Fruit fly (Drosophila melanogaster): ENCODE data around the gene Gyc76C.

The Gyc76C gene

DNA sequence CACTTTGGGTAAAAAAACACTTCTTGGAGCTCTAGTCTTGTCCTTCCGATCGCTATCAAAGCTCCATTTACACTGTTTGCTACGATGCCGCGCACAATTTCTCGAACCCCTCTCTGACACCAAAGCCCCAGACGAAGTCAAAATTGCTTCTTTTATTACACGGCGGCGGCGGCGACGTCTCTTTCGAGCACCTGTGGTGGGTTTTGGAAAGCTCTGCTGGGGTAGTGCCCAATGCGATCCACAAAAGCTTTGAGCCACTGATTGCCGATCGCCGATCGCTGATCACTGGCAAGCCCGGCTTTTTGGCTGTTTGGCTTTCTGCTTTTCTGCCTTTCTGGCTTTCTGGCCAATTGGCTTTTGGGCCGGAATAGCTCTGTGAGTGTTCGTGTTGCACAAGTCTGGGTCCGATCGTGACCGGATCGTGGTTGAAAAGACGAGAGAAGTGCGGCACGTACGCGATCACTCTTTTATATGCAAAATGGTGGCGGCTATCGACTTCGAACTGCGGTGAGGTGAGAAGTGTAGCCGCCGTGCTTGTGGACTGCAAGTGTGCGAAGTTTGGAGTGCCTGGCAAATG, 85.7 kb downstream of the Gyc76C start, which contains the start of gene serp:
TSS of gene serp (minus strand) at position 446 of the 577 bp plus-strand sequence.
- 0 out of 3 replicates have a peak, but pooled peaks have one; percentile 60 for TF ChIP-seq CG4496 (GFP tag; IDR thresholded peaks at IDR 0.05)
- no peak for TF ChIP-seq Ets98B (GFP tag; IDR thresholded peaks at IDR 0.05)
- TF ChIP-seq EcR (GFP tag; optimal IDR thresholded peaks at IDR 0.05), result no peak

DNA sequence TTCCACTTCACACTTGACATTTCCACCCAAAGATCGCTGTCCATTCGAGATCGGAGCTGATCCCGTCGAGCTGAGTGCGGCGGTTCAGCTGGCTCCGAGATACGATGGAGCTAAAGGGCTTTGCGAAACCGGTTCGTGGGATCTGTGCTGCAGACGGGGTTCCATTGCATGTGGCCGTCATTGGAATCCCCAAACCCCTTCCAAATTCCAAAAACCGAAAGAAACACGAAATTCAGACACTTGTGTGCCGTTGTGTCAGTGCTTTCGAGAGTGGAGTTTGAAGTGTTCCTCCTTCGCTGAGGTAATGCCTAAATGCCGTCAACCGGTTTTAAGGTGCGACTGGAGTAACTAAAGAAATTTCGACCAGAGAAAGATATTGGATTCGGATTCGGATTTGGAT, 88.5 kb downstream of the Gyc76C start:
- no peak for TF ChIP-seq CG15710 (tag; optimal IDR thresholded peaks at IDR 0.05)
- TF ChIP-seq Snoo (tag; optimal IDR thresholded peaks at IDR 0.05), result no peak
- no peak for TF ChIP-seq CG8159 (tag; optimal IDR thresholded peaks at IDR 0.05)
- TF ChIP-seq CG14655 (GFP tag; optimal IDR thresholded peaks at IDR 0.05), result no peak
- no peak for TF ChIP-seq CG13204 (GFP tag; optimal IDR thresholded peaks at IDR 0.05)
- no peak for TF ChIP-seq CG10348 (GFP tag; IDR thresholded peaks at IDR 0.05)
- TF ChIP-seq fd96Ca (GFP tag; IDR thresholded peaks at IDR 0.05), result no peak
- TF ChIP-seq Ets98B (GFP tag; IDR thresholded peaks at IDR 0.05), result no peak
- TF ChIP-seq CG12605 (GFP tag; IDR thresholded peaks at IDR 0.05), result no peak
- no peak for TF ChIP-seq Pif1B (GFP tag; optimal IDR thresholded peaks at IDR 0.05)

DNA sequence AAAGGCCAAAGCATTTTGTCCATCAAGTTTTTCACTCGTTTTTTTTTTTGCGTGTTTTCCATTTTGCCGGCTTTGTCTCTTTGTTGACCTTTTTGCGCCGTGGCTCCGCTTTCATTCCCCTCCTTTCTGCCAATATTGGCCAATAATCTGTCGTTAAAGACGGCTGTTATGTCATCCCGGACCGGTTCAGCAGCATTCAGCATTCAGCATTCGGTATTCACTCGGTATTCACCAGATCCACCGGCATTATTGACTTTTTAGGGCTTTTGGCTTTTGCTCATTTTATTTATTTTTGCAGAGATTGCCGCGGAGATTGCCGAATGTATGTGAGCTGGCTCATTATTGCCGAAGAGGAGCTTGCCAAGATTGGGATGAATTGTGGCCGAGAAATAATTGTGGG, 90.0 kb downstream of the Gyc76C start:
- TF ChIP-seq D1 (tag; optimal IDR thresholded peaks at IDR 0.05), result no peak
- TF ChIP-seq EcR (GFP tag; optimal IDR thresholded peaks at IDR 0.05), result peak; percentile 52

DNA sequence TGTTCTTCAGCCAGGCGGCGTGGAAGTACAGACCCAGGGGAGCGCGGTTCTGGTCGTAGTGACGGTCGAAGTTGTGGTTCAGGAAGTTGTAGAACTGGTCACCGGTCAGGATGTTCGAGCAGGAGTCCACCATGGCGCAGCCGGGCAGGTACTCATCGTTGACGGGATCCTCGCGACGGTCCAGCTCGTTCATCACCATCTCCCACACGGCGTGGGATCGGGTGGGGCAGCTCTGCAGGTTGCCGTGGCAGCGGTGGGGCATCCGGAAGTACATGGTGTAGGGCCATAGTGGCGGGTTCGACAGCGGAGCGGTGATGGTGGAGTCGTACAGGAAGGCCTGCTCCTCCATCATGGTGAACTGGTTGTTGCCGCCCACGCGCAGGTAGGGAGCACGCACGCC, 91.7 kb downstream of the Gyc76C start:
- TF ChIP-seq CG13204 (GFP tag; optimal IDR thresholded peaks at IDR 0.05) (no peak), CG32121 (GFP tag; IDR thresholded peaks at IDR 0.05) (no peak), D1 (tag; optimal IDR thresholded peaks at IDR 0.05) (no peak), CG15710 (tag; optimal IDR thresholded peaks at IDR 0.05) (no peak), Pif1A (GFP tag; optimal IDR thresholded peaks at IDR 0.05) (no peak), Snoo (tag; optimal IDR thresholded peaks at IDR 0.05) (no peak)

DNA sequence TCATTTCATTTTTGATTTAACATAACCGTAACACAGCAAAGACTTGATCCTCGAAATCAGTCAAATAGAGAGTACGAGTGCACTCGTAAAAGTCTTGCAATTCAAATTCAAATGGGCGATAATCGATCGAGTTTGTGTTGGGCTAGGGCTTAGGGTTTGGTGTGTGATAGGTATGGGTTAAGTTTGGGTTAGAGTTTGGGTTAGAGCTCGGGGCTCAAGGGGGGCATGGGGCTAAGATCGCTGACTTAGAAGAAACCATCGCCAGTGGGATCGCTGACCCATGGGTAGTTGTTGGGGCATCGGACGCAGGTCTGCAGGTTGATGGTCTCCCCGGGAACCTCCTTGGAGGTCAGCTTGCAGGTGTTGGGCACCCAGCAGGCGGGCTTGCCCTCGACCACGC, 92.3 kb downstream of the Gyc76C start:
- TF ChIP-seq fd96Ca (GFP tag; IDR thresholded peaks at IDR 0.05), result no peak
- no peak for TF ChIP-seq CG13204 (GFP tag; optimal IDR thresholded peaks at IDR 0.05)

All from whole organism, pupa.